Fruit fly (Drosophila melanogaster): ENCODE measurements around the gene Vml.

The Vml gene

dm6 chrX:2300293-2301068 is 24.9 kb downstream of the Vml start (continued):
- TF ChIP-seq CG34406 (GFP tag; optimal IDR thresholded peaks at IDR 0.05) = peak; percentile 99
- TF ChIP-seq CG32006 (GFP tag; optimal IDR thresholded peaks at IDR 0.05) = peak; percentile 99
- TF ChIP-seq dsx (GFP tag; optimal IDR thresholded peaks at IDR 0.05; ENCODE audit: poor library complexity, severe bottlenecking) = peak; percentile 98
- TF ChIP-seq CG8119 (GFP tag; IDR thresholded peaks at IDR 0.05) = peak; percentile 100
- TF ChIP-seq Ets96B (tag; optimal IDR thresholded peaks at IDR 0.05) = peak; percentile 99
- TF ChIP-seq CG11294 (GFP tag; IDR thresholded peaks at IDR 0.05) = peak; percentile 99
- TF ChIP-seq Blimp-1 (GFP tag; optimal IDR thresholded peaks at IDR 0.05) = peak; percentile 97
- TF ChIP-seq svp (GFP tag) = peak; percentile 100
- TF ChIP-seq Sox14 (GFP tag; optimal IDR thresholded peaks at IDR 0.05) = peak; percentile 99
- TF ChIP-seq topi (GFP tag; optimal IDR thresholded peaks at IDR 0.05) = peak; percentile 99
- TF ChIP-seq CG6163 (GFP tag; IDR thresholded peaks at IDR 0.05) = peak; percentile 100
- peak; percentile 99 for TF ChIP-seq Sox15 (GFP tag; optimal IDR thresholded peaks at IDR 0.05)
- TF ChIP-seq Smox (GFP tag; optimal IDR thresholded peaks at IDR 0.05) = peak; percentile 99
- TF ChIP-seq Sox102F (GFP tag; optimal IDR thresholded peaks at IDR 0.05) = peak; percentile 99
- TF ChIP-seq CG4318 (GFP tag; optimal IDR thresholded peaks at IDR 0.05) = peak; percentile 99
- peak; percentile 99 for TF ChIP-seq CG15336 (GFP tag; IDR thresholded peaks at IDR 0.05)
- TF ChIP-seq CG10669 (GFP tag; optimal IDR thresholded peaks at IDR 0.05) = peak; percentile 99
- peak; percentile 99 for TF ChIP-seq CG6854 (GFP tag; optimal IDR thresholded peaks at IDR 0.05)
- TF ChIP-seq CG6808 (GFP tag; optimal IDR thresholded peaks at IDR 0.05) = peak; percentile 96
- TF ChIP-seq eg (GFP tag; IDR thresholded peaks at IDR 0.05) = peak; percentile 99
- peak; percentile 100 for TF ChIP-seq Eip78C (GFP tag)

dm6 chrX:2301069-2301508 is 25.5 kb downstream of the Vml start:
- TF ChIP-seq CG4318 (GFP tag; optimal IDR thresholded peaks at IDR 0.05) = peak; percentile 46
- peak; percentile 76 for TF ChIP-seq fkh (GFP tag; optimal IDR thresholded peaks at IDR 0.05)
- peak; percentile 61 for TF ChIP-seq CG6792 (GFP tag; optimal IDR thresholded peaks at IDR 0.05)
- TF ChIP-seq cyc (GFP tag; optimal IDR thresholded peaks at IDR 0.05) = peak; percentile 56
- TF ChIP-seq CG15336 (GFP tag; IDR thresholded peaks at IDR 0.05) = peak; percentile 45; the same call in 1 of the 2 replicates
- peak; percentile 61 for TF ChIP-seq fd59A (GFP tag; optimal IDR thresholded peaks at IDR 0.05)
- peak; percentile 37 for TF ChIP-seq Blimp-1 (GFP tag; optimal IDR thresholded peaks at IDR 0.05)
- TF ChIP-seq CG11902 (GFP tag; optimal IDR thresholded peaks at IDR 0.05) = peak; percentile 61
- TF ChIP-seq pdm3 (GFP tag; optimal IDR thresholded peaks at IDR 0.05) = peak; percentile 54
- peak; percentile 53 for TF ChIP-seq svp (GFP tag)
- peak; percentile 47; the same call in 1 of the 3 replicates for TF ChIP-seq CG8119 (GFP tag; IDR thresholded peaks at IDR 0.05)
- peak; percentile 40 for TF ChIP-seq dac (GFP tag; optimal IDR thresholded peaks at IDR 0.05)
- peak; percentile 77 for TF ChIP-seq Sox15 (GFP tag; optimal IDR thresholded peaks at IDR 0.05)
- TF ChIP-seq Smox (GFP tag; optimal IDR thresholded peaks at IDR 0.05) = peak; percentile 27
- TF ChIP-seq Ets96B (tag; optimal IDR thresholded peaks at IDR 0.05) = peak; percentile 66
- TF ChIP-seq CG3032 (tag; optimal IDR thresholded peaks at IDR 0.05) = peak; percentile 67
- TF ChIP-seq Hr38 (GFP tag; optimal IDR thresholded peaks at IDR 0.05) = no peak
- TF ChIP-seq topi (GFP tag; optimal IDR thresholded peaks at IDR 0.05) = peak; percentile 43
- no peak for TF ChIP-seq Hr4 (GFP tag; optimal IDR thresholded peaks at IDR 0.05)
- peak; percentile 63 for TF ChIP-seq CG6163 (GFP tag; IDR thresholded peaks at IDR 0.05)
- peak; percentile 38 for TF ChIP-seq Lpt (GFP tag; optimal IDR thresholded peaks at IDR 0.05)
- peak; percentile 56 for TF ChIP-seq fd85E (GFP tag; optimal IDR thresholded peaks at IDR 0.05)
- TF ChIP-seq Sox14 (GFP tag; optimal IDR thresholded peaks at IDR 0.05) = peak; percentile 9
- TF ChIP-seq CG34406 (GFP tag; optimal IDR thresholded peaks at IDR 0.05) = peak; percentile 60
- TF ChIP-seq Eip93F (GFP tag; optimal IDR thresholded peaks at IDR 0.05) = no peak
- TF ChIP-seq net (GFP tag; optimal IDR thresholded peaks at IDR 0.05) = peak; percentile 47
- TF ChIP-seq OdsH (GFP tag; optimal IDR thresholded peaks at IDR 0.05) = peak; percentile 73
- peak; percentile 76 for TF ChIP-seq acj6 (GFP tag; optimal IDR thresholded peaks at IDR 0.05)
- peak; percentile 71 for TF ChIP-seq Hr39 (GFP tag; optimal IDR thresholded peaks at IDR 0.05)
- peak; percentile 70 for TF ChIP-seq achi (GFP tag; optimal IDR thresholded peaks at IDR 0.05)
- peak; percentile 56 for TF ChIP-seq Eip78C (GFP tag)
- peak; percentile 65 for TF ChIP-seq CG8319 (GFP tag; optimal IDR thresholded peaks at IDR 0.05)
- peak; percentile 63 for TF ChIP-seq Met (GFP tag; optimal IDR thresholded peaks at IDR 0.05)
- peak; percentile 48 for TF ChIP-seq CG9139 (GFP tag; optimal IDR thresholded peaks at IDR 0.05)
- peak; percentile 67 for TF ChIP-seq CG1621 (tag; optimal IDR thresholded peaks at IDR 0.05)
- peak; percentile 67 for TF ChIP-seq CG31627 (GFP tag; optimal IDR thresholded peaks at IDR 0.05)
- TF ChIP-seq Gug (GFP tag; IDR thresholded peaks at IDR 0.05) = peak; percentile 62; the same call in 1 of the 2 replicates
- TF ChIP-seq eg (GFP tag; IDR thresholded peaks at IDR 0.05) = no peak
- no peak for TF ChIP-seq vri (GFP tag; optimal IDR thresholded peaks at IDR 0.05)
- peak; percentile 38 for TF ChIP-seq CG16779 (tag; optimal IDR thresholded peaks at IDR 0.05)

Data from whole organism, prepupa.